Worm (Caenorhabditis elegans) whole organism, late embryonic: ENCODE data around the gene Y38C1AA.1.

Experiments used
- ama-1 ChIP-seq: fragments of 150-350 bp; optimal IDR thresholded peaks from 2 replicates; lab custom pipeline; 2014
- ceh-19 ChIP-seq: fragments of 200-800 bp; sonication (Bioruptor generic); optimal IDR thresholded peaks from 2 replicates; lab custom pipeline; 2018; ENCODE audit warnings: mild to moderate bottlenecking, missing genetic modification characterization, missing compliant biosample characterization
- ceh-6 ChIP-seq: fragments of 200-800 bp; sonication (Bioruptor generic); optimal IDR thresholded peaks from 2 replicates; lab custom pipeline; 2018; ENCODE audit warnings: mild to moderate bottlenecking, missing genetic modification characterization, missing compliant biosample characterization
- ceh-9 ChIP-seq: sonication (generic microtip); optimal IDR thresholded peaks from 2 replicates; lab custom pipeline; 2016; ENCODE audit warnings: mild to moderate bottlenecking, missing genetic modification characterization, inconsistent platforms, missing compliant biosample characterization
- dve-1 ChIP-seq: sonication (generic microtip); optimal IDR thresholded peaks from 2 replicates; lab custom pipeline; 2017; ENCODE audit warnings: antibody characterized with exemption, mild to moderate bottlenecking, missing genetic modification characterization, missing compliant biosample characterization
- gmeb-2 ChIP-seq: sonication (generic microtip); optimal IDR thresholded peaks from 2 replicates; lab custom pipeline; 2016; ENCODE audit warnings: missing genetic modification characterization, inconsistent platforms, missing compliant biosample characterization
- mec-3 ChIP-seq: sonication (generic microtip); optimal IDR thresholded peaks from 2 replicates; lab custom pipeline; 2016; ENCODE audit warnings: borderline replicate concordance, missing genetic modification characterization, missing compliant biosample characterization
- nhr-11 ChIP-seq: fragments of 150-350 bp; optimal IDR thresholded peaks from 2 replicates; lab custom pipeline; 2014; ENCODE audit warnings: missing biosample characterization, missing genetic modification characterization
- odd-2 ChIP-seq: sonication (generic microtip); optimal IDR thresholded peaks from 2 replicates; lab custom pipeline; 2017; ENCODE audit warnings: antibody characterized with exemption, mild to moderate bottlenecking, missing genetic modification characterization, missing compliant biosample characterization
- sox-2 ChIP-seq: fragments of 200-800 bp; sonication (Bioruptor generic); IDR thresholded peaks from 2 replicates; pipeline ENCODE4 v1.3.6; 2022; ENCODE audit warnings: missing genetic modification reagents, missing genetic modification characterization, missing compliant biosample characterization
- tbx-2 ChIP-seq: sonication (generic microtip); optimal IDR thresholded peaks from 2 replicates; lab custom pipeline; 2016; ENCODE audit warnings: missing genetic modification characterization, missing compliant biosample characterization
- unc-3 ChIP-seq, 2 experiments: fragments of 200-800 bp in 1 of 2; sonication (Bioruptor generic) in 1 of 2; sonication (generic microtip) in 1 of 2; conservative IDR thresholded peaks in 1 of 2; optimal IDR thresholded peaks in 1 of 2; 2 replicates each; pipeline versions ENCODE4 v1.3.6 to Lab custom; 2016 to 2022; ENCODE audit warnings: missing compliant biosample characterization in 2 of 2, missing genetic modification characterization in 2 of 2, missing genetic modification reagents in 1 of 2
- unc-86 ChIP-seq: sonication (generic microtip); optimal IDR thresholded peaks from 2 replicates; lab custom pipeline; 2016; ENCODE audit warnings: missing genetic modification characterization, missing compliant biosample characterization

ce11 chrIV:192046-192445 is 15.9 kb upstream of the Y38C1AA.1 start, which contains the start of gene Y38C1AA.12:
- TF ChIP-seq dve-1 (tag; lab: Kevin White, UChicago) (no peak), ceh-6 (no peak), unc-86 (peak; percentile 41), gmeb-2 (tag; lab: Kevin White, UChicago) (no peak), tbx-2 (peak; percentile 90), ceh-9 (no peak), ceh-19 (GFP tag; lab: Kevin White, UChicago) (no peak), odd-2 (tag; lab: Kevin White, UChicago) (no peak), mec-3 (tag; lab: Kevin White, UChicago) (peak; percentile 56), sox-2 (no peak), unc-3 (GFP tag; conservative IDR thresholded peaks at IDR 0.05; lab: Robert Waterston, UW) (peak; percentile 57), unc-3 (tag; optimal IDR thresholded peaks at IDR 0.05; lab: Kevin White, UChicago) (no peak), ama-1 (lab: Kevin White, UChicago) (no peak), nhr-11 (tag; lab: Kevin White, UChicago) (no peak)
